Fruit fly (Drosophila melanogaster) whole organism, prepupa: ENCODE measurements around the gene hiw.

ENCODE experiments used
- CG3032 ChIP-seq: fragments of 200-800 bp; optimal IDR thresholded peaks from 2 replicates; lab custom pipeline; 2019; ENCODE audit warnings: missing biosample characterization, mild to moderate bottlenecking, missing genetic modification characterization, moderate library complexity
- CG32006 ChIP-seq: fragments of 200-800 bp; sonication (Bioruptor generic); optimal IDR thresholded peaks from 3 replicates; lab custom pipeline; 2017; ENCODE audit warnings: missing biosample characterization, mild to moderate bottlenecking, missing genetic modification characterization
- CG34406 ChIP-seq: fragments of 200-800 bp; sonication (Bioruptor generic); optimal IDR thresholded peaks from 3 replicates; lab custom pipeline; 2016; ENCODE audit warnings: missing biosample characterization, missing genetic modification characterization
- CG6163 ChIP-seq: fragments of 200-800 bp; sonication (Bioruptor generic); IDR thresholded peaks from 3 replicates; pipeline ENCODE4 v1.3.6; 2022; ENCODE audit warnings: missing biosample characterization, missing genetic modification characterization
- CG6276 ChIP-seq: fragments of 200-800 bp; sonication (Bioruptor generic); optimal IDR thresholded peaks from 2 replicates; lab custom pipeline; 2017; ENCODE audit warnings: missing biosample characterization, mild to moderate bottlenecking, missing genetic modification characterization
- CG6792 ChIP-seq: fragments of 200-800 bp; sonication (Bioruptor generic); optimal IDR thresholded peaks from 3 replicates; lab custom pipeline; 2016; ENCODE audit warnings: missing biosample characterization, missing genetic modification characterization
- CG6854 ChIP-seq: fragments of 200-800 bp; sonication (Bioruptor generic); optimal IDR thresholded peaks from 2 replicates; lab custom pipeline; 2017; ENCODE audit warnings: missing biosample characterization, mild to moderate bottlenecking, missing genetic modification characterization
- CG7368 ChIP-seq: fragments of 200-800 bp; sonication (Bioruptor generic); optimal IDR thresholded peaks from 3 replicates; lab custom pipeline; 2016; ENCODE audit warnings: missing biosample characterization, missing genetic modification characterization
- CG8632 ChIP-seq: fragments of 200-800 bp; sonication (Bioruptor generic); optimal IDR thresholded peaks from 3 replicates; lab custom pipeline; 2016; ENCODE audit warnings: missing biosample characterization, missing genetic modification characterization
- CG9139 ChIP-seq: fragments of 200-800 bp; sonication (Bioruptor generic); optimal IDR thresholded peaks from 3 replicates; lab custom pipeline; 2017; ENCODE audit warnings: missing biosample characterization, mild to moderate bottlenecking, missing genetic modification characterization
- Eip75B ChIP-seq: fragments of 200-800 bp; sonication (Bioruptor generic); optimal IDR thresholded peaks from 3 replicates; lab custom pipeline; 2016; ENCODE audit warnings: missing biosample characterization, missing genetic modification characterization
- Eip93F ChIP-seq: fragments of 200-800 bp; sonication (Bioruptor generic); optimal IDR thresholded peaks from 2 replicates; lab custom pipeline; 2016; ENCODE audit warnings: missing biosample characterization, mild to moderate bottlenecking, missing genetic modification characterization
- Ets21C ChIP-seq: fragments of 200-800 bp; sonication (Bioruptor generic); optimal IDR thresholded peaks from 3 replicates; lab custom pipeline; 2016; ENCODE audit warnings: missing biosample characterization, missing genetic modification characterization
- Gug ChIP-seq: fragments of 200-800 bp; sonication (Bioruptor generic); IDR thresholded peaks from 2 replicates; pipeline ENCODE4 v1.3.6; 2022; ENCODE audit warnings: missing biosample characterization, missing genetic modification characterization
- Hr38 ChIP-seq: sonication (Bioruptor generic); optimal IDR thresholded peaks from 2 replicates; lab custom pipeline; 2016; ENCODE audit warnings: missing biosample characterization, missing genetic modification characterization
- Hr4 ChIP-seq: fragments of 200-800 bp; sonication (Bioruptor generic); optimal IDR thresholded peaks from 3 replicates; lab custom pipeline; 2016; ENCODE audit warnings: missing biosample characterization, missing genetic modification characterization
- Met ChIP-seq: fragments of 200-800 bp; sonication (Bioruptor generic); optimal IDR thresholded peaks from 3 replicates; lab custom pipeline; 2016; ENCODE audit warnings: missing biosample characterization, missing genetic modification characterization
- OdsH ChIP-seq: fragments of 200-800 bp; sonication (Bioruptor generic); optimal IDR thresholded peaks from 3 replicates; lab custom pipeline; 2016; ENCODE audit warnings: missing biosample characterization, missing genetic modification characterization
- Smox ChIP-seq: fragments of 200-800 bp; sonication (Bioruptor generic); optimal IDR thresholded peaks from 3 replicates; lab custom pipeline; 2016; ENCODE audit warnings: missing biosample characterization, missing genetic modification characterization
- Sox102F ChIP-seq: fragments of 200-800 bp; sonication (Bioruptor generic); optimal IDR thresholded peaks from 2 replicates; lab custom pipeline; 2016; ENCODE audit warnings: missing biosample characterization, mild to moderate bottlenecking, missing genetic modification characterization
- Sox15 ChIP-seq: fragments of 200-800 bp; sonication (Bioruptor generic); optimal IDR thresholded peaks from 3 replicates; lab custom pipeline; 2016; ENCODE audit warnings: missing biosample characterization, missing genetic modification characterization
- cyc ChIP-seq: fragments of 200-800 bp; sonication (Bioruptor generic); optimal IDR thresholded peaks from 3 replicates; lab custom pipeline; 2016; ENCODE audit warnings: missing biosample characterization, missing genetic modification characterization
- dac ChIP-seq: fragments of 200-800 bp; sonication (Bioruptor generic); optimal IDR thresholded peaks from 2 replicates; lab custom pipeline; 2017; ENCODE audit warnings: missing biosample characterization, mild to moderate bottlenecking, missing genetic modification characterization
- dsx ChIP-seq: fragments of 200-800 bp; optimal IDR thresholded peaks from 3 replicates; lab custom pipeline; 2019; ENCODE audit warnings: missing biosample characterization, mild to moderate bottlenecking, missing genetic modification characterization, moderate library complexity; ENCODE audit not compliant: poor library complexity, severe bottlenecking
- net ChIP-seq: fragments of 200-800 bp; sonication (Bioruptor generic); optimal IDR thresholded peaks from 3 replicates; lab custom pipeline; 2016; ENCODE audit warnings: missing biosample characterization, missing genetic modification characterization
- pdm3 ChIP-seq: fragments of 200-800 bp; sonication (Bioruptor generic); optimal IDR thresholded peaks from 3 replicates; lab custom pipeline; 2016; ENCODE audit warnings: missing biosample characterization, missing genetic modification characterization
- spab ChIP-seq: fragments of 200-800 bp; sonication (Bioruptor generic); optimal IDR thresholded peaks from 2 replicates; lab custom pipeline; 2017; ENCODE audit warnings: missing biosample characterization, mild to moderate bottlenecking, missing genetic modification characterization, missing genetic modification reagents
- svp ChIP-seq: fragments of 200-800 bp; sonication (Bioruptor generic); peaks from one replicate; lab custom pipeline; 2016; ENCODE audit warnings: missing biosample characterization, missing genetic modification characterization
- vri ChIP-seq: fragments of 200-800 bp; sonication (Bioruptor generic); optimal IDR thresholded peaks from 3 replicates; lab custom pipeline; 2016; ENCODE audit warnings: missing biosample characterization, mild to moderate bottlenecking, missing genetic modification characterization

Gene hiw

DNA sequence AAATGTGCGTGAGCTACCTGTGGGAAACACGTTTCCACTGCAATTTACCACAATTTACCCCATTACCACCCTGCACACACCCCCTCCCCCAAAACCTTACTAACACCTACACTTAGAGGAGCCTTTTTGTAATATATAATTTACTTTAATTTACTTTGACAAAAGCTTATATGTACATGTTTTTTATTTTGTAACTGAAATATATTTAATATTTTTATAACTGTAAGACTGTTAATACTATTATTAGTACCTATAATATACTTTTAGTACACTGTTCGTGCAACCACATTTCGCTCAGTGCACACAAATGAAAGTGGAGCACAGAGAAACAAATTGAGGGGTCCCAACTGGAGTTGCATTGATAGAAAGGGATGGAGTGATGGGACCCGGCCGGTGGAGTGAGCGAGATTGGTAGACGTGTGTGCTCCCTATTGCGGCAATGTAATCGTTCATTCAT lies 42.2 kb downstream of the hiw start (continued):
- TF ChIP-seq CG6163 (GFP tag; lab: Robert Waterston, UW) (peak; percentile 85), Sox102F (GFP tag; lab: Kevin White, UChicago) (peak; percentile 60), CG6276 (peak; percentile 52), vri (peak; percentile 52), pdm3 (GFP tag; lab: Kevin White, UChicago) (peak; percentile 60), CG34406 (GFP tag; lab: Kevin White, UChicago) (peak; percentile 82), Met (GFP tag; lab: Kevin White, UChicago) (peak; percentile 64), Eip93F (GFP tag; lab: Kevin White, UChicago) (no peak), net (GFP tag; lab: Kevin White, UChicago) (peak; percentile 79), dsx (GFP tag; lab: Kevin White, UChicago) (peak; percentile 84), CG32006 (GFP tag; lab: Kevin White, UChicago) (peak; percentile 80), cyc (GFP tag; lab: Kevin White, UChicago) (peak; percentile 55), CG9139 (GFP tag; lab: Kevin White, UChicago) (peak; percentile 70), Ets21C (GFP tag; lab: Kevin White, UChicago) (peak; percentile 1), CG8632 (GFP tag; lab: Kevin White, UChicago) (peak; percentile 86), Eip75B (peak; percentile 60), CG3032 (tag; lab: Kevin White, UChicago) (peak; percentile 85), spab (GFP tag; lab: Kevin White, UChicago) (peak; percentile 71), Smox (GFP tag; lab: Kevin White, UChicago) (peak; percentile 47), Sox15 (GFP tag; lab: Kevin White, UChicago) (peak; percentile 57), OdsH (peak; percentile 80), CG6792 (GFP tag; lab: Kevin White, UChicago) (peak; percentile 76)

- TF ChIP-seq svp (GFP tag; lab: Kevin White, UChicago) (peak; percentile 31), CG32006 (GFP tag; lab: Kevin White, UChicago) (no peak)
Measured at dm6 chrX:15019413-15019812, 43.8 kb downstream of the hiw start.

- TF ChIP-seq CG7368 (no peak), Hr4 (no peak), dac (no peak), CG6854 (no peak), Hr38 (no peak), CG6276 (no peak), CG6163 (GFP tag; lab: Robert Waterston, UW) (no peak), Gug (GFP tag; lab: Robert Waterston, UW) (no peak)
Measured at dm6 chrX:14960856-14961255, 102.4 kb downstream of the hiw start.
